Fruit fly (Drosophila melanogaster) whole organism, prepupa: ENCODE data around the gene sni.

ENCODE experiments used
- Blimp-1 ChIP-seq: fragments of 200-800 bp; sonication (Bioruptor generic); optimal IDR thresholded peaks from 3 replicates; lab custom pipeline; 2017; ENCODE audit warnings: missing biosample characterization, missing genetic modification characterization, mild to moderate bottlenecking, moderate library complexity, missing genetic modification reagents
- CG10631 ChIP-seq: fragments of 200-800 bp; sonication (Bioruptor generic); optimal IDR thresholded peaks from 2 replicates; lab custom pipeline; 2016; ENCODE audit warnings: missing biosample characterization, missing genetic modification characterization
- CG10669 ChIP-seq: fragments of 200-800 bp; sonication (Bioruptor generic); optimal IDR thresholded peaks from 3 replicates; lab custom pipeline; 2018; ENCODE audit warnings: missing biosample characterization, mild to moderate bottlenecking, missing genetic modification characterization, moderate library complexity
- CG11294 ChIP-seq: fragments of 200-800 bp; sonication (Bioruptor generic); IDR thresholded peaks from 2 replicates; pipeline ENCODE4 v1.3.6; 2022; ENCODE audit warnings: missing biosample characterization, missing genetic modification characterization
- CG11762 ChIP-seq: fragments of 200-800 bp; sonication (Bioruptor generic); optimal IDR thresholded peaks from 3 replicates; lab custom pipeline; 2016; ENCODE audit warnings: missing biosample characterization, missing genetic modification characterization; ENCODE audit not compliant: insufficient read depth
- CG11902 ChIP-seq: fragments of 200-800 bp; sonication (Bioruptor generic); optimal IDR thresholded peaks from 3 replicates; lab custom pipeline; 2016; ENCODE audit warnings: missing biosample characterization, missing genetic modification characterization
- CG15336 ChIP-seq: fragments of 200-800 bp; sonication (Bioruptor generic); IDR thresholded peaks from 2 replicates; pipeline ENCODE4 v1.3.6; 2022; ENCODE audit warnings: missing biosample characterization, missing genetic modification characterization
- CG1621 ChIP-seq: fragments of 200-800 bp; sonication (Bioruptor generic); optimal IDR thresholded peaks from 3 replicates; lab custom pipeline; 2018; ENCODE audit warnings: missing biosample characterization, mild to moderate bottlenecking, missing genetic modification characterization
- CG16779 ChIP-seq: fragments of 200-800 bp; sonication (Bioruptor generic); optimal IDR thresholded peaks from 3 replicates; lab custom pipeline; 2017; ENCODE audit warnings: missing biosample characterization, mild to moderate bottlenecking, missing genetic modification characterization
- CG3032 ChIP-seq: fragments of 200-800 bp; optimal IDR thresholded peaks from 2 replicates; lab custom pipeline; 2019; ENCODE audit warnings: missing biosample characterization, mild to moderate bottlenecking, missing genetic modification characterization, moderate library complexity
- CG31627 ChIP-seq: fragments of 200-800 bp; sonication (Bioruptor generic); optimal IDR thresholded peaks from 3 replicates; lab custom pipeline; 2016; ENCODE audit warnings: missing biosample characterization, missing genetic modification characterization
- CG32006 ChIP-seq: fragments of 200-800 bp; sonication (Bioruptor generic); optimal IDR thresholded peaks from 3 replicates; lab custom pipeline; 2017; ENCODE audit warnings: missing biosample characterization, mild to moderate bottlenecking, missing genetic modification characterization
- CG34406 ChIP-seq: fragments of 200-800 bp; sonication (Bioruptor generic); optimal IDR thresholded peaks from 3 replicates; lab custom pipeline; 2016; ENCODE audit warnings: missing biosample characterization, missing genetic modification characterization
- CG4318 ChIP-seq: fragments of 200-800 bp; sonication (Bioruptor generic); optimal IDR thresholded peaks from 3 replicates; lab custom pipeline; 2017; ENCODE audit warnings: missing biosample characterization, mild to moderate bottlenecking, missing genetic modification characterization
- CG6163 ChIP-seq: fragments of 200-800 bp; sonication (Bioruptor generic); IDR thresholded peaks from 3 replicates; pipeline ENCODE4 v1.3.6; 2022; ENCODE audit warnings: missing biosample characterization, missing genetic modification characterization
- CG6276 ChIP-seq: fragments of 200-800 bp; sonication (Bioruptor generic); optimal IDR thresholded peaks from 2 replicates; lab custom pipeline; 2017; ENCODE audit warnings: missing biosample characterization, mild to moderate bottlenecking, missing genetic modification characterization
- CG6792 ChIP-seq: fragments of 200-800 bp; sonication (Bioruptor generic); optimal IDR thresholded peaks from 3 replicates; lab custom pipeline; 2016; ENCODE audit warnings: missing biosample characterization, missing genetic modification characterization
- CG6808 ChIP-seq: fragments of 200-800 bp; sonication (Bioruptor generic); optimal IDR thresholded peaks from 3 replicates; lab custom pipeline; 2017; ENCODE audit warnings: missing biosample characterization, missing genetic modification characterization, mild to moderate bottlenecking, moderate library complexity, missing genetic modification reagents
- CG6854 ChIP-seq: fragments of 200-800 bp; sonication (Bioruptor generic); optimal IDR thresholded peaks from 2 replicates; lab custom pipeline; 2017; ENCODE audit warnings: missing biosample characterization, mild to moderate bottlenecking, missing genetic modification characterization
- CG7368 ChIP-seq: fragments of 200-800 bp; sonication (Bioruptor generic); optimal IDR thresholded peaks from 3 replicates; lab custom pipeline; 2016; ENCODE audit warnings: missing biosample characterization, missing genetic modification characterization
- CG8119 ChIP-seq: fragments of 200-800 bp; sonication (Bioruptor generic); IDR thresholded peaks from 3 replicates; pipeline ENCODE4 v1.3.6; 2022; ENCODE audit warnings: missing biosample characterization, missing genetic modification characterization
- CG8319 ChIP-seq: fragments of 200-800 bp; sonication (Bioruptor generic); optimal IDR thresholded peaks from 3 replicates; lab custom pipeline; 2016; ENCODE audit warnings: missing biosample characterization, missing genetic modification characterization
- CG8632 ChIP-seq: fragments of 200-800 bp; sonication (Bioruptor generic); optimal IDR thresholded peaks from 3 replicates; lab custom pipeline; 2016; ENCODE audit warnings: missing biosample characterization, missing genetic modification characterization
- CG9139 ChIP-seq: fragments of 200-800 bp; sonication (Bioruptor generic); optimal IDR thresholded peaks from 3 replicates; lab custom pipeline; 2017; ENCODE audit warnings: missing biosample characterization, mild to moderate bottlenecking, missing genetic modification characterization
- Eip75B ChIP-seq: fragments of 200-800 bp; sonication (Bioruptor generic); optimal IDR thresholded peaks from 3 replicates; lab custom pipeline; 2016; ENCODE audit warnings: missing biosample characterization, missing genetic modification characterization
- Eip93F ChIP-seq: fragments of 200-800 bp; sonication (Bioruptor generic); optimal IDR thresholded peaks from 2 replicates; lab custom pipeline; 2016; ENCODE audit warnings: missing biosample characterization, mild to moderate bottlenecking, missing genetic modification characterization
- Ets21C ChIP-seq: fragments of 200-800 bp; sonication (Bioruptor generic); optimal IDR thresholded peaks from 3 replicates; lab custom pipeline; 2016; ENCODE audit warnings: missing biosample characterization, missing genetic modification characterization
- Ets96B ChIP-seq: fragments of 200-800 bp; optimal IDR thresholded peaks from 2 replicates; lab custom pipeline; 2019; ENCODE audit warnings: missing biosample characterization, mild to moderate bottlenecking, missing genetic modification characterization, moderate library complexity
- Hr38 ChIP-seq: sonication (Bioruptor generic); optimal IDR thresholded peaks from 2 replicates; lab custom pipeline; 2016; ENCODE audit warnings: missing biosample characterization, missing genetic modification characterization
- Hr39 ChIP-seq: fragments of 200-800 bp; sonication (Bioruptor generic); optimal IDR thresholded peaks from 2 replicates; lab custom pipeline; 2016; ENCODE audit warnings: missing biosample characterization, missing genetic modification characterization
- Lpt ChIP-seq: fragments of 200-800 bp; sonication (Bioruptor generic); optimal IDR thresholded peaks from 3 replicates; lab custom pipeline; 2016; ENCODE audit warnings: missing biosample characterization, missing genetic modification characterization
- Met ChIP-seq: fragments of 200-800 bp; sonication (Bioruptor generic); optimal IDR thresholded peaks from 3 replicates; lab custom pipeline; 2016; ENCODE audit warnings: missing biosample characterization, missing genetic modification characterization
- OdsH ChIP-seq: fragments of 200-800 bp; sonication (Bioruptor generic); optimal IDR thresholded peaks from 3 replicates; lab custom pipeline; 2016; ENCODE audit warnings: missing biosample characterization, missing genetic modification characterization
- Smox ChIP-seq: fragments of 200-800 bp; sonication (Bioruptor generic); optimal IDR thresholded peaks from 3 replicates; lab custom pipeline; 2016; ENCODE audit warnings: missing biosample characterization, missing genetic modification characterization
- Sox102F ChIP-seq: fragments of 200-800 bp; sonication (Bioruptor generic); optimal IDR thresholded peaks from 2 replicates; lab custom pipeline; 2016; ENCODE audit warnings: missing biosample characterization, mild to moderate bottlenecking, missing genetic modification characterization
- achi ChIP-seq: fragments of 200-800 bp; sonication (Bioruptor generic); optimal IDR thresholded peaks from 3 replicates; lab custom pipeline; 2016; ENCODE audit warnings: missing biosample characterization, missing genetic modification characterization
- acj6 ChIP-seq: fragments of 200-800 bp; sonication (Bioruptor generic); optimal IDR thresholded peaks from 3 replicates; lab custom pipeline; 2016; ENCODE audit warnings: missing biosample characterization, missing genetic modification characterization
- cyc ChIP-seq: fragments of 200-800 bp; sonication (Bioruptor generic); optimal IDR thresholded peaks from 3 replicates; lab custom pipeline; 2016; ENCODE audit warnings: missing biosample characterization, missing genetic modification characterization
- dac ChIP-seq: fragments of 200-800 bp; sonication (Bioruptor generic); optimal IDR thresholded peaks from 2 replicates; lab custom pipeline; 2017; ENCODE audit warnings: missing biosample characterization, mild to moderate bottlenecking, missing genetic modification characterization
- eg ChIP-seq: fragments of 200-800 bp; sonication (Bioruptor generic); IDR thresholded peaks from 3 replicates; pipeline ENCODE4 v1.3.6; 2022; ENCODE audit warnings: missing biosample characterization, missing genetic modification characterization
- esn ChIP-seq: fragments of 200-800 bp; sonication (Bioruptor generic); optimal IDR thresholded peaks from 2 replicates; lab custom pipeline; 2016; ENCODE audit warnings: missing biosample characterization, mild to moderate bottlenecking, missing genetic modification characterization, moderate library complexity
- fd59A ChIP-seq: fragments of 200-800 bp; sonication (Bioruptor generic); optimal IDR thresholded peaks from 2 replicates; lab custom pipeline; 2017; ENCODE audit warnings: missing biosample characterization, mild to moderate bottlenecking, missing genetic modification characterization, missing genetic modification reagents
- fd85E ChIP-seq: fragments of 200-800 bp; sonication (Bioruptor generic); optimal IDR thresholded peaks from 3 replicates; lab custom pipeline; 2016; ENCODE audit warnings: missing biosample characterization, missing genetic modification characterization
- lz ChIP-seq: fragments of 200-800 bp; sonication (Bioruptor generic); optimal IDR thresholded peaks from 3 replicates; lab custom pipeline; 2016; ENCODE audit warnings: missing biosample characterization, missing genetic modification characterization
- net ChIP-seq: fragments of 200-800 bp; sonication (Bioruptor generic); optimal IDR thresholded peaks from 3 replicates; lab custom pipeline; 2016; ENCODE audit warnings: missing biosample characterization, missing genetic modification characterization
- pdm3 ChIP-seq: fragments of 200-800 bp; sonication (Bioruptor generic); optimal IDR thresholded peaks from 3 replicates; lab custom pipeline; 2016; ENCODE audit warnings: missing biosample characterization, missing genetic modification characterization
- salr ChIP-seq, 2 experiments: fragments of 200-800 bp; sonication (Bioruptor generic); optimal IDR thresholded peaks; 3 replicates each; lab custom pipeline; 2016 to 2018; ENCODE audit warnings: missing biosample characterization in 2 of 2, missing genetic modification characterization in 2 of 2, mild to moderate bottlenecking in 1 of 2
- spab ChIP-seq: fragments of 200-800 bp; sonication (Bioruptor generic); optimal IDR thresholded peaks from 2 replicates; lab custom pipeline; 2017; ENCODE audit warnings: missing biosample characterization, mild to moderate bottlenecking, missing genetic modification characterization, missing genetic modification reagents
- ss ChIP-seq, 2 experiments: fragments of 200-800 bp; sonication (Bioruptor generic); optimal IDR thresholded peaks; 2 replicates in 1 of 2; 3 replicates in 1 of 2; lab custom pipeline; 2017 to 2018; ENCODE audit warnings: mild to moderate bottlenecking in 2 of 2, missing biosample characterization in 2 of 2, missing genetic modification characterization in 2 of 2, moderate library complexity in 1 of 2
- svp ChIP-seq: fragments of 200-800 bp; sonication (Bioruptor generic); peaks from one replicate; lab custom pipeline; 2016; ENCODE audit warnings: missing biosample characterization, missing genetic modification characterization
- topi ChIP-seq: fragments of 200-800 bp; sonication (Bioruptor generic); optimal IDR thresholded peaks from 3 replicates; lab custom pipeline; 2016; ENCODE audit warnings: missing biosample characterization, missing genetic modification characterization

sni gene

dm6 chrX:8271363-8272061 is 27.7 kb upstream of the sni start, which contains the start of gene Corp:
Gene Corp (minus strand): TSS chrX:8271409.
- TF ChIP-seq CG8319 (GFP tag; lab: Kevin White, UChicago) (no peak), Ets21C (GFP tag; lab: Kevin White, UChicago) (no peak), Hr38 (no peak), CG6276 (GFP tag; lab: Kevin White, UChicago) (peak; percentile 66), achi (peak; percentile 72), salr (GFP tag; optimal IDR thresholded peaks at IDR 0.05; lab: Kevin White, UChicago) (peak in 1 of 2 experiments; percentile 63), fd59A (peak; percentile 23), acj6 (GFP tag; lab: Kevin White, UChicago) (peak; percentile 45), CG9139 (GFP tag; lab: Kevin White, UChicago) (peak; percentile 58), fd85E (GFP tag; lab: Kevin White, UChicago) (peak; percentile 53), CG16779 (tag; lab: Kevin White, UChicago) (peak; percentile 35), CG6854 (GFP tag; lab: Kevin White, UChicago) (no peak), Hr39 (GFP tag; lab: Kevin White, UChicago) (no peak), dac (GFP tag; lab: Kevin White, UChicago) (no peak), Eip93F (GFP tag; lab: Kevin White, UChicago) (no peak), CG11902 (no peak), CG6163 (GFP tag; lab: Robert Waterston, UW) (peak; percentile 54), Ets96B (tag; lab: Kevin White, UChicago) (peak; percentile 66), CG34406 (peak; percentile 68), net (GFP tag; lab: Kevin White, UChicago) (peak; percentile 72), CG7368 (GFP tag; lab: Kevin White, UChicago) (no peak), Lpt (GFP tag; lab: Kevin White, UChicago) (peak; percentile 39), OdsH (GFP tag; lab: Kevin White, UChicago) (peak; percentile 48), lz (GFP tag; lab: Kevin White, UChicago) (peak; percentile 20), spab (peak; percentile 44), CG8119 (peak; percentile 83), Smox (GFP tag; lab: Kevin White, UChicago) (peak; percentile 13), CG32006 (GFP tag; lab: Kevin White, UChicago) (peak; percentile 66), CG3032 (tag; lab: Kevin White, UChicago) (peak; percentile 65), CG11294 (GFP tag; lab: Robert Waterston, UW) (0 out of 2 replicates have a peak, but pooled peaks have one; percentile 15), esn (GFP tag; lab: Kevin White, UChicago) (peak; percentile 43), CG8632 (peak; percentile 56), CG10631 (GFP tag; lab: Kevin White, UChicago) (peak; percentile 59), CG15336 (GFP tag; lab: Robert Waterston, UW) (peak; percentile 86), Eip75B (GFP tag; lab: Kevin White, UChicago) (no peak), CG31627 (no peak), CG6808 (peak; percentile 64), CG11762 (GFP tag; lab: Kevin White, UChicago) (peak; percentile 38), CG10669 (GFP tag; lab: Kevin White, UChicago) (peak; percentile 56), CG1621 (tag; lab: Kevin White, UChicago) (peak; percentile 41), cyc (GFP tag; lab: Kevin White, UChicago) (no peak), Blimp-1 (GFP tag; lab: Kevin White, UChicago) (no peak), CG4318 (peak; percentile 15), Met (peak; percentile 47), ss (GFP tag; optimal IDR thresholded peaks at IDR 0.05; lab: Kevin White, UChicago) (peak; percentile 62 to 63), pdm3 (GFP tag; lab: Kevin White, UChicago) (peak; percentile 7), CG6792 (GFP tag; lab: Kevin White, UChicago) (peak; percentile 46), topi (GFP tag; lab: Kevin White, UChicago) (peak; percentile 29), eg (peak; percentile 78), Sox102F (GFP tag; lab: Kevin White, UChicago) (peak; percentile 65), svp (GFP tag; lab: Kevin White, UChicago) (peak; percentile 71)
